Fruit fly (Drosophila melanogaster) whole organism, prepupa: Measurements from ENCODE around the gene Coprox.
A peak's percentile ranks its signal among the peaks of the same experiment; 100 is the strongest.

Experiments
- Blimp-1 ChIP-seq: fragments of 200-800 bp; sonication (Bioruptor generic); optimal IDR thresholded peaks from 3 replicates; lab custom pipeline; 2017; ENCODE audit warnings: missing biosample characterization, missing genetic modification characterization, mild to moderate bottlenecking, moderate library complexity, missing genetic modification reagents
- CG10631 ChIP-seq: fragments of 200-800 bp; sonication (Bioruptor generic); optimal IDR thresholded peaks from 2 replicates; lab custom pipeline; 2016; ENCODE audit warnings: missing biosample characterization, missing genetic modification characterization
- CG10669 ChIP-seq: fragments of 200-800 bp; sonication (Bioruptor generic); optimal IDR thresholded peaks from 3 replicates; lab custom pipeline; 2018; ENCODE audit warnings: missing biosample characterization, mild to moderate bottlenecking, missing genetic modification characterization, moderate library complexity
- CG11294 ChIP-seq: fragments of 200-800 bp; sonication (Bioruptor generic); IDR thresholded peaks from 2 replicates; pipeline ENCODE4 v1.3.6; 2022; ENCODE audit warnings: missing biosample characterization, missing genetic modification characterization
- CG11762 ChIP-seq: fragments of 200-800 bp; sonication (Bioruptor generic); optimal IDR thresholded peaks from 3 replicates; lab custom pipeline; 2016; ENCODE audit warnings: missing biosample characterization, missing genetic modification characterization; ENCODE audit not compliant: insufficient read depth
- CG15336 ChIP-seq: fragments of 200-800 bp; sonication (Bioruptor generic); IDR thresholded peaks from 2 replicates; pipeline ENCODE4 v1.3.6; 2022; ENCODE audit warnings: missing biosample characterization, missing genetic modification characterization
- CG1621 ChIP-seq: fragments of 200-800 bp; sonication (Bioruptor generic); optimal IDR thresholded peaks from 3 replicates; lab custom pipeline; 2018; ENCODE audit warnings: missing biosample characterization, mild to moderate bottlenecking, missing genetic modification characterization
- CG16779 ChIP-seq: fragments of 200-800 bp; sonication (Bioruptor generic); optimal IDR thresholded peaks from 3 replicates; lab custom pipeline; 2017; ENCODE audit warnings: missing biosample characterization, mild to moderate bottlenecking, missing genetic modification characterization
- CG31627 ChIP-seq: fragments of 200-800 bp; sonication (Bioruptor generic); optimal IDR thresholded peaks from 3 replicates; lab custom pipeline; 2016; ENCODE audit warnings: missing biosample characterization, missing genetic modification characterization
- CG34406 ChIP-seq: fragments of 200-800 bp; sonication (Bioruptor generic); optimal IDR thresholded peaks from 3 replicates; lab custom pipeline; 2016; ENCODE audit warnings: missing biosample characterization, missing genetic modification characterization
- CG4318 ChIP-seq: fragments of 200-800 bp; sonication (Bioruptor generic); optimal IDR thresholded peaks from 3 replicates; lab custom pipeline; 2017; ENCODE audit warnings: missing biosample characterization, mild to moderate bottlenecking, missing genetic modification characterization
- CG6276 ChIP-seq: fragments of 200-800 bp; sonication (Bioruptor generic); optimal IDR thresholded peaks from 2 replicates; lab custom pipeline; 2017; ENCODE audit warnings: missing biosample characterization, mild to moderate bottlenecking, missing genetic modification characterization
- CG6808 ChIP-seq: fragments of 200-800 bp; sonication (Bioruptor generic); optimal IDR thresholded peaks from 3 replicates; lab custom pipeline; 2017; ENCODE audit warnings: missing biosample characterization, missing genetic modification characterization, mild to moderate bottlenecking, moderate library complexity, missing genetic modification reagents
- CG6854 ChIP-seq: fragments of 200-800 bp; sonication (Bioruptor generic); optimal IDR thresholded peaks from 2 replicates; lab custom pipeline; 2017; ENCODE audit warnings: missing biosample characterization, mild to moderate bottlenecking, missing genetic modification characterization
- CG8119 ChIP-seq: fragments of 200-800 bp; sonication (Bioruptor generic); IDR thresholded peaks from 3 replicates; pipeline ENCODE4 v1.3.6; 2022; ENCODE audit warnings: missing biosample characterization, missing genetic modification characterization
- CG8319 ChIP-seq: fragments of 200-800 bp; sonication (Bioruptor generic); optimal IDR thresholded peaks from 3 replicates; lab custom pipeline; 2016; ENCODE audit warnings: missing biosample characterization, missing genetic modification characterization
- CG9139 ChIP-seq: fragments of 200-800 bp; sonication (Bioruptor generic); optimal IDR thresholded peaks from 3 replicates; lab custom pipeline; 2017; ENCODE audit warnings: missing biosample characterization, mild to moderate bottlenecking, missing genetic modification characterization
- Eip75B ChIP-seq: fragments of 200-800 bp; sonication (Bioruptor generic); optimal IDR thresholded peaks from 3 replicates; lab custom pipeline; 2016; ENCODE audit warnings: missing biosample characterization, missing genetic modification characterization
- Eip78C ChIP-seq: fragments of 200-800 bp; sonication (Bioruptor generic); peaks from one replicate; lab custom pipeline; 2016; ENCODE audit warnings: missing biosample characterization, missing genetic modification characterization
- Eip93F ChIP-seq: fragments of 200-800 bp; sonication (Bioruptor generic); optimal IDR thresholded peaks from 2 replicates; lab custom pipeline; 2016; ENCODE audit warnings: missing biosample characterization, mild to moderate bottlenecking, missing genetic modification characterization
- Ets96B ChIP-seq: fragments of 200-800 bp; optimal IDR thresholded peaks from 2 replicates; lab custom pipeline; 2019; ENCODE audit warnings: missing biosample characterization, mild to moderate bottlenecking, missing genetic modification characterization, moderate library complexity
- Gug ChIP-seq: fragments of 200-800 bp; sonication (Bioruptor generic); IDR thresholded peaks from 2 replicates; pipeline ENCODE4 v1.3.6; 2022; ENCODE audit warnings: missing biosample characterization, missing genetic modification characterization
- Hr38 ChIP-seq: sonication (Bioruptor generic); optimal IDR thresholded peaks from 2 replicates; lab custom pipeline; 2016; ENCODE audit warnings: missing biosample characterization, missing genetic modification characterization
- Lpt ChIP-seq: fragments of 200-800 bp; sonication (Bioruptor generic); optimal IDR thresholded peaks from 3 replicates; lab custom pipeline; 2016; ENCODE audit warnings: missing biosample characterization, missing genetic modification characterization
- Met ChIP-seq: fragments of 200-800 bp; sonication (Bioruptor generic); optimal IDR thresholded peaks from 3 replicates; lab custom pipeline; 2016; ENCODE audit warnings: missing biosample characterization, missing genetic modification characterization
- OdsH ChIP-seq: fragments of 200-800 bp; sonication (Bioruptor generic); optimal IDR thresholded peaks from 3 replicates; lab custom pipeline; 2016; ENCODE audit warnings: missing biosample characterization, missing genetic modification characterization
- Smox ChIP-seq: fragments of 200-800 bp; sonication (Bioruptor generic); optimal IDR thresholded peaks from 3 replicates; lab custom pipeline; 2016; ENCODE audit warnings: missing biosample characterization, missing genetic modification characterization
- Sox102F ChIP-seq: fragments of 200-800 bp; sonication (Bioruptor generic); optimal IDR thresholded peaks from 2 replicates; lab custom pipeline; 2016; ENCODE audit warnings: missing biosample characterization, mild to moderate bottlenecking, missing genetic modification characterization
- Sox14 ChIP-seq: fragments of 200-800 bp; sonication (Bioruptor generic); optimal IDR thresholded peaks from 3 replicates; lab custom pipeline; 2016; ENCODE audit warnings: missing biosample characterization, missing genetic modification characterization
- Sox15 ChIP-seq: fragments of 200-800 bp; sonication (Bioruptor generic); optimal IDR thresholded peaks from 3 replicates; lab custom pipeline; 2016; ENCODE audit warnings: missing biosample characterization, missing genetic modification characterization
- achi ChIP-seq: fragments of 200-800 bp; sonication (Bioruptor generic); optimal IDR thresholded peaks from 3 replicates; lab custom pipeline; 2016; ENCODE audit warnings: missing biosample characterization, missing genetic modification characterization
- acj6 ChIP-seq: fragments of 200-800 bp; sonication (Bioruptor generic); optimal IDR thresholded peaks from 3 replicates; lab custom pipeline; 2016; ENCODE audit warnings: missing biosample characterization, missing genetic modification characterization
- cyc ChIP-seq: fragments of 200-800 bp; sonication (Bioruptor generic); optimal IDR thresholded peaks from 3 replicates; lab custom pipeline; 2016; ENCODE audit warnings: missing biosample characterization, missing genetic modification characterization
- dsx ChIP-seq: fragments of 200-800 bp; optimal IDR thresholded peaks from 3 replicates; lab custom pipeline; 2019; ENCODE audit warnings: missing biosample characterization, mild to moderate bottlenecking, missing genetic modification characterization, moderate library complexity; ENCODE audit not compliant: poor library complexity, severe bottlenecking
- esn ChIP-seq: fragments of 200-800 bp; sonication (Bioruptor generic); optimal IDR thresholded peaks from 2 replicates; lab custom pipeline; 2016; ENCODE audit warnings: missing biosample characterization, mild to moderate bottlenecking, missing genetic modification characterization, moderate library complexity
- fkh ChIP-seq: fragments of 200-800 bp; sonication (Bioruptor generic); optimal IDR thresholded peaks from 3 replicates; lab custom pipeline; 2017; ENCODE audit warnings: missing biosample characterization, mild to moderate bottlenecking, missing genetic modification characterization, moderate library complexity
- net ChIP-seq: fragments of 200-800 bp; sonication (Bioruptor generic); optimal IDR thresholded peaks from 3 replicates; lab custom pipeline; 2016; ENCODE audit warnings: missing biosample characterization, missing genetic modification characterization
- pdm3 ChIP-seq: fragments of 200-800 bp; sonication (Bioruptor generic); optimal IDR thresholded peaks from 3 replicates; lab custom pipeline; 2016; ENCODE audit warnings: missing biosample characterization, missing genetic modification characterization
- salr ChIP-seq, 2 experiments: fragments of 200-800 bp; sonication (Bioruptor generic); optimal IDR thresholded peaks; 3 replicates each; lab custom pipeline; 2016 to 2018; ENCODE audit warnings: missing biosample characterization in 2 of 2, missing genetic modification characterization in 2 of 2, mild to moderate bottlenecking in 1 of 2
- spab ChIP-seq: fragments of 200-800 bp; sonication (Bioruptor generic); optimal IDR thresholded peaks from 2 replicates; lab custom pipeline; 2017; ENCODE audit warnings: missing biosample characterization, mild to moderate bottlenecking, missing genetic modification characterization, missing genetic modification reagents
- ss ChIP-seq, 2 experiments: fragments of 200-800 bp; sonication (Bioruptor generic); optimal IDR thresholded peaks; 2 replicates in 1 of 2; 3 replicates in 1 of 2; lab custom pipeline; 2017 to 2018; ENCODE audit warnings: mild to moderate bottlenecking in 2 of 2, missing biosample characterization in 2 of 2, missing genetic modification characterization in 2 of 2, moderate library complexity in 1 of 2
- svp ChIP-seq: fragments of 200-800 bp; sonication (Bioruptor generic); peaks from one replicate; lab custom pipeline; 2016; ENCODE audit warnings: missing biosample characterization, missing genetic modification characterization
- topi ChIP-seq: fragments of 200-800 bp; sonication (Bioruptor generic); optimal IDR thresholded peaks from 3 replicates; lab custom pipeline; 2016; ENCODE audit warnings: missing biosample characterization, missing genetic modification characterization
- vri ChIP-seq: fragments of 200-800 bp; sonication (Bioruptor generic); optimal IDR thresholded peaks from 3 replicates; lab custom pipeline; 2016; ENCODE audit warnings: missing biosample characterization, mild to moderate bottlenecking, missing genetic modification characterization

Coprox gene

dm6 chr2L:6964022-6964434 is at the start of gene Coprox, which contains the start of gene sip2 (continued):
- TF ChIP-seq CG4318 (GFP tag; lab: Kevin White, UChicago) (no peak), CG31627 (GFP tag; lab: Kevin White, UChicago) (peak; percentile 5), esn (GFP tag; lab: Kevin White, UChicago) (peak; percentile 58), CG10669 (GFP tag; lab: Kevin White, UChicago) (no peak), CG15336 (GFP tag; lab: Robert Waterston, UW) (no peak; the same call in 1 of the 2 replicates), Eip75B (GFP tag; lab: Kevin White, UChicago) (no peak), Met (GFP tag; lab: Kevin White, UChicago) (no peak)

DNA sequence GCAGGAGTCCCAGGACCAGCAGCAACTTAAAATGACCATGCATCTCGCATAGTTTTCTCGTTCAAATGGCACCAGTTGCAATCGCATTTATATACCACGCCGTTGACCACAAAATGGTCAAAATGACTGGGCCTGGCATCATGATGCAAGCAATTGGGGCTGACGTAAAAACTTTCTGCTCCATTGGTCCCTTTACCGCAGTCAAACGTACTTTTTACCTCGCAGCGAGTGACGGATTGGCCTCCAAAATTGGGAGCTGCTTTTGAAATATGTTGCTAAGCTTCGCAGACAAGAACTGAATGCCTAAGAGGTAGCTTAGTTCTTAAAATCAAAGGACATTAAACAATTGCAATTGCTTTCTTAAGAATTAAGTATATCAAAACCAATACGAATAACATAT is 47.9 kb upstream of the Coprox start, which contains the start of gene CG32829:
CG32829 (minus strand) TSS at position 101 of the 400 bp plus-strand sequence.
- no peak for TF ChIP-seq Eip93F (GFP tag; lab: Kevin White, UChicago)
- no peak for TF ChIP-seq achi (GFP tag; lab: Kevin White, UChicago)
- TF ChIP-seq CG1621, result no peak
- TF ChIP-seq Blimp-1 (GFP tag; lab: Kevin White, UChicago), result no peak
- no peak for TF ChIP-seq OdsH (GFP tag; lab: Kevin White, UChicago)
- TF ChIP-seq CG6854, result no peak
- no peak for TF ChIP-seq ss (GFP tag; optimal IDR thresholded peaks at IDR 0.05; lab: Kevin White, UChicago)

- TF ChIP-seq salr (GFP tag; optimal IDR thresholded peaks at IDR 0.05; lab: Kevin White, UChicago) (no peak), CG15336 (GFP tag; lab: Robert Waterston, UW) (0 out of 2 replicates have a peak, but pooled peaks have one; percentile 14), ss (GFP tag; optimal IDR thresholded peaks at IDR 0.05; lab: Kevin White, UChicago) (no peak), Ets96B (tag; lab: Kevin White, UChicago) (peak; percentile 20), CG16779 (no peak), Eip93F (GFP tag; lab: Kevin White, UChicago) (no peak), acj6 (no peak), topi (no peak), CG11762 (no peak), net (GFP tag; lab: Kevin White, UChicago) (no peak), spab (GFP tag; lab: Kevin White, UChicago) (no peak), CG9139 (no peak), CG10631 (GFP tag; lab: Kevin White, UChicago) (no peak), CG4318 (GFP tag; lab: Kevin White, UChicago) (no peak), pdm3 (GFP tag; lab: Kevin White, UChicago) (no peak), esn (GFP tag; lab: Kevin White, UChicago) (peak; percentile 72), CG8319 (GFP tag; lab: Kevin White, UChicago) (no peak), CG6808 (GFP tag; lab: Kevin White, UChicago) (no peak), CG11294 (GFP tag; lab: Robert Waterston, UW) (no peak), Eip75B (GFP tag; lab: Kevin White, UChicago) (no peak), Hr38 (GFP tag; lab: Kevin White, UChicago) (no peak), fkh (GFP tag; lab: Kevin White, UChicago) (no peak), Sox15 (peak; percentile 47), svp (GFP tag; lab: Kevin White, UChicago) (no peak), Smox (GFP tag; lab: Kevin White, UChicago) (no peak), OdsH (GFP tag; lab: Kevin White, UChicago) (no peak), Lpt (GFP tag; lab: Kevin White, UChicago) (no peak), Sox14 (GFP tag; lab: Kevin White, UChicago) (no peak), CG10669 (GFP tag; lab: Kevin White, UChicago) (no peak), cyc (GFP tag; lab: Kevin White, UChicago) (no peak), achi (GFP tag; lab: Kevin White, UChicago) (no peak), dsx (GFP tag; lab: Kevin White, UChicago) (no peak), CG6276 (GFP tag; lab: Kevin White, UChicago) (no peak), Blimp-1 (GFP tag; lab: Kevin White, UChicago) (no peak), vri (GFP tag; lab: Kevin White, UChicago) (no peak), CG6854 (no peak), Sox102F (GFP tag; lab: Kevin White, UChicago) (no peak), CG8119 (GFP tag; lab: Robert Waterston, UW) (peak; percentile 47; the same call in 1 of the 3 replicates), Gug (no peak), CG34406 (no peak), CG1621 (no peak), Eip78C (GFP tag; lab: Kevin White, UChicago) (no peak)
These were observed 45.6 kb upstream of the Coprox start, which contains the start of gene nop5 for dm6 chr2L:6918517-6919202. TSS of gene nop5 (minus strand) at chr2L:6918743.
